Fruit fly (Drosophila melanogaster) whole organism, embryonic: ENCODE results near the gene SMC1.

Source experiments
- CG10209 ChIP-seq: fragments of 200-800 bp; sonication (Bioruptor generic); optimal IDR thresholded peaks from 3 replicates; lab custom pipeline; 2017; ENCODE audit warnings: missing biosample characterization, mild to moderate bottlenecking, missing genetic modification characterization, missing genetic modification reagents
- CG10543 ChIP-seq: fragments of 200-800 bp; sonication (Bioruptor generic); optimal IDR thresholded peaks from 3 replicates; lab custom pipeline; 2017; ENCODE audit warnings: missing biosample characterization, mild to moderate bottlenecking, missing genetic modification characterization, moderate library complexity
- CG11723 ChIP-seq: fragments of 200-800 bp; sonication (Bioruptor generic); optimal IDR thresholded peaks from 2 replicates; lab custom pipeline; 2017; ENCODE audit warnings: missing biosample characterization, mild to moderate bottlenecking, missing genetic modification characterization
- CG17829 ChIP-seq: fragments of 200-800 bp; optimal IDR thresholded peaks from 2 replicates; lab custom pipeline; 2019; ENCODE audit warnings: missing biosample characterization, mild to moderate bottlenecking, missing genetic modification characterization, moderate library complexity
- CG17912 ChIP-seq: fragments of 200-800 bp; sonication (Bioruptor generic); optimal IDR thresholded peaks from 2 replicates; lab custom pipeline; 2018; ENCODE audit warnings: missing biosample characterization, mild to moderate bottlenecking, missing genetic modification characterization
- CG18011 ChIP-seq: fragments of 200-800 bp; sonication (Bioruptor generic); optimal IDR thresholded peaks from 2 replicates; lab custom pipeline; 2017; ENCODE audit warnings: missing biosample characterization, missing genetic modification characterization, mild to moderate bottlenecking, moderate library complexity, missing genotype
- CG18262 ChIP-seq: fragments of 200-800 bp; optimal IDR thresholded peaks from 3 replicates; lab custom pipeline; 2019; ENCODE audit warnings: missing biosample characterization, mild to moderate bottlenecking, missing genetic modification characterization, moderate library complexity
- CG18764 ChIP-seq: fragments of 200-800 bp; sonication (Bioruptor generic); optimal IDR thresholded peaks from 3 replicates; lab custom pipeline; 2016; ENCODE audit warnings: missing biosample characterization, missing genetic modification characterization
- CG2120 ChIP-seq: fragments of 200-800 bp; sonication (Bioruptor generic); optimal IDR thresholded peaks from 3 replicates; lab custom pipeline; 2016; ENCODE audit warnings: missing biosample characterization, missing genetic modification characterization
- CG2199 ChIP-seq: fragments of 200-800 bp; sonication (Bioruptor generic); IDR thresholded peaks from 3 replicates; pipeline ENCODE4 v1.3.6; 2022; ENCODE audit warnings: missing biosample characterization, missing genetic modification characterization
- CG4707 ChIP-seq: fragments of 200-800 bp; sonication (Bioruptor generic); optimal IDR thresholded peaks from 2 replicates; lab custom pipeline; 2018; ENCODE audit warnings: missing biosample characterization, mild to moderate bottlenecking, missing genetic modification characterization, moderate library complexity
- CG4854 ChIP-seq: fragments of 200-800 bp; sonication (Bioruptor generic); optimal IDR thresholded peaks from 2 replicates; lab custom pipeline; 2016; ENCODE audit warnings: missing biosample characterization, missing genetic modification characterization, inconsistent platforms
- CG5953 ChIP-seq: fragments of 200-800 bp; sonication (Bioruptor generic); IDR thresholded peaks from 2 replicates; pipeline ENCODE4 v1.3.6; 2022; ENCODE audit warnings: missing biosample characterization, missing genetic modification characterization
- CG6175 ChIP-seq: fragments of 200-800 bp; sonication (Bioruptor generic); IDR thresholded peaks from 3 replicates; pipeline ENCODE4 v1.3.6; 2022; ENCODE audit warnings: missing biosample characterization, missing genetic modification characterization
- CG6254 ChIP-seq: fragments of 200-800 bp; sonication (Bioruptor generic); optimal IDR thresholded peaks from 3 replicates; lab custom pipeline; 2017; ENCODE audit warnings: mild to moderate bottlenecking, missing biosample characterization, missing genetic modification reagents, missing genetic modification characterization
- CG6654 ChIP-seq: fragments of 200-800 bp; sonication (Bioruptor generic); optimal IDR thresholded peaks from 2 replicates; lab custom pipeline; 2017; ENCODE audit warnings: missing biosample characterization, mild to moderate bottlenecking, missing genetic modification characterization
- CG6813 ChIP-seq: fragments of 200-800 bp; sonication (Bioruptor generic); optimal IDR thresholded peaks from 2 replicates; lab custom pipeline; 2017; ENCODE audit warnings: missing biosample characterization, missing genetic modification characterization, mild to moderate bottlenecking, moderate library complexity, missing genetic modification reagents
- CG7745 ChIP-seq: fragments of 200-800 bp; sonication (Bioruptor generic); optimal IDR thresholded peaks from 2 replicates; lab custom pipeline; 2018; ENCODE audit warnings: missing biosample characterization, mild to moderate bottlenecking, missing genetic modification characterization, moderate library complexity
- CG7987 ChIP-seq: fragments of 200-800 bp; sonication (Bioruptor generic); optimal IDR thresholded peaks from 2 replicates; lab custom pipeline; 2018; ENCODE audit warnings: missing biosample characterization, mild to moderate bottlenecking, missing genetic modification characterization, moderate library complexity
- CG8765 ChIP-seq: fragments of 200-800 bp; sonication (Bioruptor generic); IDR thresholded peaks from 2 replicates; pipeline ENCODE4 v1.3.6; 2022; ENCODE audit warnings: missing biosample characterization, missing genetic modification characterization
- D19B ChIP-seq: fragments of 200-800 bp; sonication (Bioruptor generic); optimal IDR thresholded peaks from 2 replicates; lab custom pipeline; 2017; ENCODE audit warnings: missing biosample characterization, mild to moderate bottlenecking, missing genetic modification characterization
- Dref ChIP-seq: fragments of 200-800 bp; sonication (Bioruptor generic); IDR thresholded peaks from 2 replicates; pipeline ENCODE4 v1.3.6; 2022; ENCODE audit warnings: missing biosample characterization, missing genetic modification characterization
- HmgD ChIP-seq: fragments of 200-800 bp; sonication (Bioruptor generic); optimal IDR thresholded peaks from 3 replicates; lab custom pipeline; 2016; ENCODE audit warnings: missing biosample characterization, missing genetic modification characterization
- Med ChIP-seq: fragments of 200-800 bp; sonication (Bioruptor generic); peaks from one replicate; lab custom pipeline; 2016; ENCODE audit warnings: missing biosample characterization, missing genetic modification characterization, mild to moderate bottlenecking, inconsistent platforms, moderate library complexity
- Ssrp ChIP-seq: fragments of 200-800 bp; sonication (Bioruptor generic); optimal IDR thresholded peaks from 2 replicates; lab custom pipeline; 2018; ENCODE audit warnings: missing biosample characterization, mild to moderate bottlenecking, missing genetic modification characterization, moderate library complexity
- ab ChIP-seq: fragments of 200-800 bp; sonication (Bioruptor generic); optimal IDR thresholded peaks from 2 replicates; lab custom pipeline; 2016; ENCODE audit warnings: missing biosample characterization, missing genetic modification characterization
- ac ChIP-seq: fragments of 200-800 bp; sonication (Bioruptor generic); optimal IDR thresholded peaks from 3 replicates; lab custom pipeline; 2017; ENCODE audit warnings: missing biosample characterization, mild to moderate bottlenecking, missing genetic modification characterization
- bbx ChIP-seq: fragments of 200-800 bp; sonication (Bioruptor generic); IDR thresholded peaks from 2 replicates; pipeline ENCODE4 v1.3.6; 2022; ENCODE audit warnings: missing biosample characterization, missing genetic modification characterization; ENCODE audit not compliant: partially characterized antibody
- dysf ChIP-seq: fragments of 200-800 bp; sonication (Bioruptor generic); IDR thresholded peaks from 3 replicates; pipeline ENCODE4 v1.3.6; 2022; ENCODE audit warnings: missing biosample characterization, missing genetic modification characterization
- eyg ChIP-seq: fragments of 200-800 bp; sonication (Bioruptor generic); optimal IDR thresholded peaks from 3 replicates; lab custom pipeline; 2016; ENCODE audit warnings: missing biosample characterization, missing genetic modification characterization
- fd96Cb ChIP-seq: fragments of 200-800 bp; sonication (Bioruptor generic); optimal IDR thresholded peaks from 2 replicates; lab custom pipeline; 2018; ENCODE audit warnings: missing biosample characterization, mild to moderate bottlenecking, missing genetic modification characterization, moderate library complexity
- lab ChIP-seq: fragments of 200-800 bp; sonication (Bioruptor generic); optimal IDR thresholded peaks from 3 replicates; lab custom pipeline; 2017; ENCODE audit warnings: missing biosample characterization, missing genetic modification characterization, mild to moderate bottlenecking, moderate library complexity, missing genetic modification reagents
- maf-S ChIP-seq: fragments of 200-800 bp; sonication (Bioruptor generic); optimal IDR thresholded peaks from 2 replicates; lab custom pipeline; 2016; ENCODE audit warnings: missing biosample characterization, missing genetic modification characterization
- nmo ChIP-seq: fragments of 200-800 bp; sonication (Bioruptor generic); optimal IDR thresholded peaks from 2 replicates; lab custom pipeline; 2018; ENCODE audit warnings: missing biosample characterization, mild to moderate bottlenecking, missing genetic modification characterization, moderate library complexity
- peb ChIP-seq: fragments of 200-800 bp; sonication (Bioruptor generic); IDR thresholded peaks from 2 replicates; pipeline ENCODE4 v1.3.6; 2022; ENCODE audit warnings: missing biosample characterization, missing genetic modification characterization
- pfk ChIP-seq: fragments of 200-800 bp; sonication (Bioruptor generic); optimal IDR thresholded peaks from 2 replicates; lab custom pipeline; 2018; ENCODE audit warnings: missing biosample characterization, mild to moderate bottlenecking, missing genetic modification characterization, moderate library complexity
- phol ChIP-seq: fragments of 200-800 bp; sonication (Bioruptor generic); optimal IDR thresholded peaks from 3 replicates; lab custom pipeline; 2018; ENCODE audit warnings: missing biosample characterization, mild to moderate bottlenecking, missing genetic modification characterization, moderate library complexity
- pita ChIP-seq: fragments of 200-800 bp; sonication (Bioruptor generic); optimal IDR thresholded peaks from 2 replicates; lab custom pipeline; 2017; ENCODE audit warnings: missing biosample characterization, mild to moderate bottlenecking, missing genetic modification characterization
- pros ChIP-seq: fragments of 200-800 bp; sonication (Bioruptor generic); optimal IDR thresholded peaks from 3 replicates; lab custom pipeline; 2019; ENCODE audit warnings: missing biosample characterization, mild to moderate bottlenecking, missing genetic modification characterization, moderate library complexity
- pzg ChIP-seq: fragments of 200-800 bp; sonication (Bioruptor generic); optimal IDR thresholded peaks from 3 replicates; lab custom pipeline; 2018; ENCODE audit warnings: missing biosample characterization, mild to moderate bottlenecking, missing genetic modification characterization, moderate library complexity
- scrt ChIP-seq: fragments of 200-800 bp; sonication (Bioruptor generic); optimal IDR thresholded peaks from 2 replicates; lab custom pipeline; 2018; ENCODE audit warnings: missing biosample characterization, mild to moderate bottlenecking, missing genetic modification characterization, moderate library complexity
- vvl ChIP-seq: fragments of 200-800 bp; sonication (Bioruptor generic); IDR thresholded peaks from 2 replicates; pipeline ENCODE4 v1.3.6; 2022; ENCODE audit warnings: missing biosample characterization, missing genetic modification characterization
- wek ChIP-seq: fragments of 200-800 bp; sonication (Bioruptor generic); optimal IDR thresholded peaks from 3 replicates; lab custom pipeline; 2018; ENCODE audit warnings: missing biosample characterization, mild to moderate bottlenecking, missing genetic modification characterization, moderate library complexity

Gene SMC1

dm6 chr3R:24037538-24038265 lies 20.4 kb upstream of the SMC1 start, which contains the start of gene spas (continued):
- TF ChIP-seq CG18764 (GFP tag; lab: Kevin White, UChicago) (peak; percentile 64), CG18011 (GFP tag; lab: Kevin White, UChicago) (peak; percentile 25), pros (GFP tag; lab: Kevin White, UChicago) (no peak), CG4854 (GFP tag; lab: Kevin White, UChicago) (peak; percentile 45), nmo (GFP tag; lab: Kevin White, UChicago) (peak; percentile 87), CG6654 (GFP tag; lab: Kevin White, UChicago) (no peak), CG7745 (tag; lab: Kevin White, UChicago) (no peak), CG10209 (GFP tag; lab: Kevin White, UChicago) (peak; percentile 55), bbx (peak; percentile 91), CG10543 (GFP tag; lab: Kevin White, UChicago) (peak; percentile 36), ab (GFP tag; lab: Kevin White, UChicago) (no peak), CG2199 (GFP tag; lab: Robert Waterston, UW) (0 out of 3 replicates have a peak, but pooled peaks have one; percentile 26), Ssrp (tag; lab: Kevin White, UChicago) (peak; percentile 57), CG6813 (GFP tag; lab: Kevin White, UChicago) (no peak), pita (no peak), CG7987 (no peak), maf-S (GFP tag; lab: Kevin White, UChicago) (peak; percentile 30), CG6175 (GFP tag; lab: Robert Waterston, UW) (peak; percentile 23; the same call in 1 of the 3 replicates), CG17829 (tag; lab: Kevin White, UChicago) (peak; percentile 62), vvl (GFP tag; lab: Robert Waterston, UW) (peak; percentile 81), peb (GFP tag; lab: Robert Waterston, UW) (peak; percentile 63), pzg (GFP tag; lab: Kevin White, UChicago) (peak; percentile 68), HmgD (GFP tag; lab: Kevin White, UChicago) (peak; percentile 50), eyg (GFP tag; lab: Kevin White, UChicago) (peak; percentile 20), phol (tag; lab: Kevin White, UChicago) (peak; percentile 81), fd96Cb (tag; lab: Kevin White, UChicago) (peak; percentile 66), Dref (GFP tag; lab: Robert Waterston, UW) (peak; percentile 60), D19B (GFP tag; lab: Kevin White, UChicago) (peak; percentile 7), Med (peak; percentile 95), dysf (GFP tag; lab: Robert Waterston, UW) (peak; percentile 74), lab (GFP tag; lab: Kevin White, UChicago) (peak; percentile 50), CG4707 (GFP tag; lab: Kevin White, UChicago) (no peak), scrt (GFP tag; lab: Kevin White, UChicago) (no peak), CG5953 (GFP tag; lab: Robert Waterston, UW) (peak; percentile 45; the same call in 1 of the 2 replicates), CG8765 (GFP tag; lab: Robert Waterston, UW) (peak; percentile 85), CG11723 (GFP tag; lab: Kevin White, UChicago) (no peak), pfk (no peak), CG18262 (tag; lab: Kevin White, UChicago) (peak; percentile 61), CG17912 (no peak), ac (GFP tag; lab: Kevin White, UChicago) (no peak), wek (GFP tag; lab: Kevin White, UChicago) (no peak), CG6254 (GFP tag; lab: Kevin White, UChicago) (peak; percentile 22), CG2120 (GFP tag; lab: Kevin White, UChicago) (peak; percentile 88)
